Fruit fly (Drosophila melanogaster): Measurements from ENCODE around the gene CG1146.

Gene CG1146

DNA sequence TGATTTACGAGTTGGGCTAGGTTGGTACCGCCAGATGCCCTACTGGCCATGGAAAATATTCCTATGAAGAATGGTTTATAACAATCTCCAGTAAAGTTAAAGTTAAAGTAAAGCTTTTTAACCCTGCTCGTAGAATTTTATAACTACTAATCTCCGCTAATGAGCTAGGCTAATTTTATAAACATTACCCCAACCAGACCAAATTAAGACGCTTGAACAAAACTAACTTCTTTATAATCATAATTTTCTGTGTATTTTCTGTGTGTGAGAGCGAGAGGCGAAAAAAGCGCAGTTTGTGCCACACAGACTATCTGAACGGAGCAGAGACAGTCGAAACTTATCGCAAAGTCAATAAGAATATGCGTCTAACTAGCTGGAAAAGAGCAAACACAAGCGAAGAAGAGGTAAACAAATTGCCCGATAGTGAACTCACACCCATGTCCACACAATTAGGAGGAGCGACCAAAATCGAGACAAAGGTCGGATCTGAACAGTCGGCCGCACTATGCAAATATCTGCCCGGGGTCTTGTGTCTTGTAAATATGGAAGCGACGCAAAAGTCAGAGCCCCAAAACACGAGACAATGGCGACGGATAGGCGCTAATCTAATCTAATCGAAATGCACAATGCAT, 48.5 kb downstream of the CG1146 start (continued):
- no peak; the same call in 1 of the 2 replicates for TF ChIP-seq CG3847 (GFP tag; IDR thresholded peaks at IDR 0.05)
- TF ChIP-seq her (GFP tag; optimal IDR thresholded peaks at IDR 0.05), result peak; percentile 71
- peak; percentile 75 for TF ChIP-seq CG6765 (GFP tag; optimal IDR thresholded peaks at IDR 0.05)
- TF ChIP-seq NK7.1 (GFP tag; optimal IDR thresholded peaks at IDR 0.05), result peak; percentile 6
- no peak for TF ChIP-seq kay (GFP tag; optimal IDR thresholded peaks at IDR 0.05)
- peak; percentile 47 for TF ChIP-seq CG17186 (GFP tag; optimal IDR thresholded peaks at IDR 0.05)
- TF ChIP-seq lov (optimal IDR thresholded peaks at IDR 0.05), result no peak
- peak; percentile 71; the same call in 1 of the 3 replicates for TF ChIP-seq lov (GFP tag; IDR thresholded peaks at IDR 0.05)
- TF ChIP-seq CG17802 (tag; optimal IDR thresholded peaks at IDR 0.05), result peak; percentile 70
- TF ChIP-seq caup (GFP tag; optimal IDR thresholded peaks at IDR 0.05; ENCODE audit: severe bottlenecking), result peak; percentile 69
- peak; percentile 36 for TF ChIP-seq pfk (GFP tag; optimal IDR thresholded peaks at IDR 0.05)
- peak; percentile 47 for TF ChIP-seq CG3065 (GFP tag; optimal IDR thresholded peaks at IDR 0.05)
- no peak for TF ChIP-seq E2f2 (GFP tag; IDR thresholded peaks at IDR 0.05)
- TF ChIP-seq gsb (GFP tag; IDR thresholded peaks at IDR 0.05), result peak; percentile 27
- TF ChIP-seq CG9609 (GFP tag; optimal IDR thresholded peaks at IDR 0.05), result peak; percentile 34
- no peak for TF ChIP-seq crp (GFP tag; optimal IDR thresholded peaks at IDR 0.05)
- peak; percentile 90 for TF ChIP-seq nau (GFP tag; optimal IDR thresholded peaks at IDR 0.05)
- TF ChIP-seq sr (GFP tag; IDR thresholded peaks at IDR 0.05), result peak; percentile 74; the same call in 2 of the 3 replicates
- peak; percentile 59; the same call in 2 of the 3 replicates for TF ChIP-seq CG17361 (GFP tag; IDR thresholded peaks at IDR 0.05)
- peak; percentile 27 for TF ChIP-seq CHES-1-like (GFP tag; optimal IDR thresholded peaks at IDR 0.05)
- 0 out of 3 replicates have a peak, but pooled peaks have one; percentile 24 for TF ChIP-seq ase (GFP tag; IDR thresholded peaks at IDR 0.05)
- TF ChIP-seq dati (GFP tag; IDR thresholded peaks at IDR 0.05), result no peak
- TF ChIP-seq schlank (tag; optimal IDR thresholded peaks at IDR 0.05), result peak; percentile 53
- peak; percentile 56 for TF ChIP-seq CG12299 (tag; optimal IDR thresholded peaks at IDR 0.05)
- peak; percentile 58 for TF ChIP-seq gem (tag; optimal IDR thresholded peaks at IDR 0.05)
- peak; percentile 65 for TF ChIP-seq Mes4 (GFP tag; optimal IDR thresholded peaks at IDR 0.05)
- TF ChIP-seq btn (GFP tag; optimal IDR thresholded peaks at IDR 0.05), result peak; percentile 39
- TF ChIP-seq CG18599 (GFP tag; optimal IDR thresholded peaks at IDR 0.05), result peak; percentile 84
- peak; percentile 81 for TF ChIP-seq CG33213 (GFP tag; optimal IDR thresholded peaks at IDR 0.05)
- TF ChIP-seq al (GFP tag; IDR thresholded peaks at IDR 0.05), result no peak
- TF ChIP-seq psq (GFP tag; optimal IDR thresholded peaks at IDR 0.05), result no peak
- TF ChIP-seq Aef1 (GFP tag; IDR thresholded peaks at IDR 0.05), result peak; percentile 57
- peak; percentile 70 for TF ChIP-seq chm (GFP tag; IDR thresholded peaks at IDR 0.05)
- TF ChIP-seq zen2 (GFP tag; IDR thresholded peaks at IDR 0.05; ENCODE audit: partially characterized antibody), result no peak
- TF ChIP-seq CG7372 (GFP tag; IDR thresholded peaks at IDR 0.05), result no peak
- TF ChIP-seq fd3F (GFP tag; optimal IDR thresholded peaks at IDR 0.05), result no peak
- TF ChIP-seq CkIIα-i1 (GFP tag; IDR thresholded peaks at IDR 0.05), result no peak; the same call in 1 of the 2 replicates
- peak; percentile 58 for TF ChIP-seq nerfin-1 (tag; optimal IDR thresholded peaks at IDR 0.05)
- 0 out of 2 replicates have a peak, but pooled peaks have one; percentile 33 for TF ChIP-seq Ptx1 (GFP tag; IDR thresholded peaks at IDR 0.05)
- TF ChIP-seq CG5180 (GFP tag; optimal IDR thresholded peaks at IDR 0.05), result peak; percentile 76
- peak; percentile 43 for TF ChIP-seq Antp (GFP tag; optimal IDR thresholded peaks at IDR 0.05)
- peak; percentile 45 for TF ChIP-seq CG7928 (GFP tag; optimal IDR thresholded peaks at IDR 0.05)
- TF ChIP-seq CG17359 (tag; optimal IDR thresholded peaks at IDR 0.05), result peak; percentile 75
- TF ChIP-seq CG12391 (tag; optimal IDR thresholded peaks at IDR 0.05), result peak; percentile 26
- no peak for TF ChIP-seq CG15479 (GFP tag; optimal IDR thresholded peaks at IDR 0.05)
- no peak for TF ChIP-seq Dip2 (GFP tag; IDR thresholded peaks at IDR 0.05)
- TF ChIP-seq CG10565 (GFP tag; optimal IDR thresholded peaks at IDR 0.05), result no peak
- TF ChIP-seq CG18764 (GFP tag; optimal IDR thresholded peaks at IDR 0.05), result peak; percentile 68
- TF ChIP-seq Xrp1 (GFP tag; IDR thresholded peaks at IDR 0.05), result peak; percentile 81
- TF ChIP-seq stc (GFP tag; IDR thresholded peaks at IDR 0.05), result peak; percentile 62; the same call in 1 of the 2 replicates
